Worm (Caenorhabditis elegans): ENCODE measurements around the gene T19C3.6.

DNA sequence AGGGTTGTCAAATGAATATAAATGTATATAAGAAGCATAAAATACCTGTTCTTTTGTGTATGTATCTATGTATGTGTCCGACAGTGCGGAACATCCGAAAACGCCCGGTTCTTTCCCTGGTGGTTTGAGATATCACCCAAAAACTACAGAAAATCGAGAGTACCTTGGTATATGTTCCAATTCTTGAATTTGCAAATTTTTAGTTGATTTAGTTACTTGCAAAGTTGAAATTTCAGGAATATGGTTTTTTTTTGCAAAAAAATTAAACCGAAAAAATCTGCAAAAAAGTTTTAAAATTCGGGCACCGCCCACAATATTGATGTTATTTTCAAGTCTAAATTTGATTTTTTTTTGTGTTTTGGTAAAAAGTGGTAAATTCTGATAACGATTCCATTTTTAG, 13.9 kb downstream of the T19C3.6 start, which contains the start of gene T19C3.2:
- TF ChIP-seq pha-4 (tag; optimal IDR thresholded peaks at IDR 0.05) (no peak), lin-32 (GFP tag; optimal IDR thresholded peaks at IDR 0.05) (no peak), ces-1 (GFP tag; optimal IDR thresholded peaks at IDR 0.05) (no peak)

Measured in whole organism, mixed stage, embryonic.